Fruit fly (Drosophila melanogaster): ENCODE results near the gene CG10993.
A peak's percentile ranks its signal among the peaks of the same experiment; 100 is the strongest.

Gene CG10993

DNA sequence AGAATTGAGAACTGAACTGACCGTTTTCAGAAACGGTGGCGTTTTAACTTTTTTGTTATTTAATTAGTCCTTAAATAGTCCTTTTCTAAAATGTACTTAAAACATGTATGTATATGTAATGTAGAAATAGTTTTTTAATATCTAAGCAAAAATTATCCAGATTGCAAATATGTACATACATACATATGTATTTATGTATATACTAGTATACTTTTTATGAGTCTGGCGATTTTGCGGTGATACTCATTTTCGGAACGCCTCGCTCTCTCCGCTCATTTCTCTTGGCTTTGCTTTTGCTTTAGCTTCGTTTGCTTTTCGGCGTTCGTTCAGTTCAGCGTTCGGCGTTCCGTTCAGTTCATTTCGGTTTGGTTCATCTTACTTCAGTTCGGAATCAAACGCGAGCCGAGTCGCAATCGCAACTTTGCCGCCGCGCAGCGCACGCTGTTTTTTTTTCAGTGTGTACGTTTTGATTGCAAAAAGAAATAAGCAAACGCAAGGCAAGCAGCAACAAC lies 28.5 kb downstream of the CG10993 start, which contains the start of gene rdgB:
TSS of gene rdgB (plus strand) at position 381 of the 512 bp plus-strand sequence.
- TF ChIP-seq CG4496 (GFP tag; IDR thresholded peaks at IDR 0.05) (peak; percentile 69), Pif1A (GFP tag; optimal IDR thresholded peaks at IDR 0.05) (peak; percentile 23), CG8159 (tag; optimal IDR thresholded peaks at IDR 0.05) (peak; percentile 86), Snoo (tag; optimal IDR thresholded peaks at IDR 0.05) (peak; percentile 71), CG12605 (GFP tag; IDR thresholded peaks at IDR 0.05) (peak; percentile 66; the same call in 1 of the 2 replicates), CG32121 (GFP tag; IDR thresholded peaks at IDR 0.05) (peak; percentile 64), Pif1B (GFP tag; optimal IDR thresholded peaks at IDR 0.05) (peak; percentile 61), CG15710 (tag; optimal IDR thresholded peaks at IDR 0.05) (peak; percentile 81), CG9948 (tag; optimal IDR thresholded peaks at IDR 0.05) (peak; percentile 81), CG14655 (GFP tag; optimal IDR thresholded peaks at IDR 0.05) (peak; percentile 92), CG8301 (tag; optimal IDR thresholded peaks at IDR 0.05) (peak; percentile 83), CG10348 (GFP tag; IDR thresholded peaks at IDR 0.05) (no peak), CG17806 (tag; optimal IDR thresholded peaks at IDR 0.05) (peak; percentile 62), EcR (GFP tag; optimal IDR thresholded peaks at IDR 0.05) (peak; percentile 38), Ets98B (GFP tag; IDR thresholded peaks at IDR 0.05) (peak; percentile 73), CG34367 (tag; optimal IDR thresholded peaks at IDR 0.05) (peak; percentile 63), CG13204 (GFP tag; optimal IDR thresholded peaks at IDR 0.05) (peak; percentile 64), rn (GFP tag; IDR thresholded peaks at IDR 0.05) (peak; percentile 27; the same call in 1 of the 2 replicates), D1 (tag; optimal IDR thresholded peaks at IDR 0.05) (no peak), fd96Ca (GFP tag; IDR thresholded peaks at IDR 0.05) (peak; percentile 55; the same call in 1 of the 3 replicates), gl (tag; optimal IDR thresholded peaks at IDR 0.05) (peak; percentile 22)

DNA sequence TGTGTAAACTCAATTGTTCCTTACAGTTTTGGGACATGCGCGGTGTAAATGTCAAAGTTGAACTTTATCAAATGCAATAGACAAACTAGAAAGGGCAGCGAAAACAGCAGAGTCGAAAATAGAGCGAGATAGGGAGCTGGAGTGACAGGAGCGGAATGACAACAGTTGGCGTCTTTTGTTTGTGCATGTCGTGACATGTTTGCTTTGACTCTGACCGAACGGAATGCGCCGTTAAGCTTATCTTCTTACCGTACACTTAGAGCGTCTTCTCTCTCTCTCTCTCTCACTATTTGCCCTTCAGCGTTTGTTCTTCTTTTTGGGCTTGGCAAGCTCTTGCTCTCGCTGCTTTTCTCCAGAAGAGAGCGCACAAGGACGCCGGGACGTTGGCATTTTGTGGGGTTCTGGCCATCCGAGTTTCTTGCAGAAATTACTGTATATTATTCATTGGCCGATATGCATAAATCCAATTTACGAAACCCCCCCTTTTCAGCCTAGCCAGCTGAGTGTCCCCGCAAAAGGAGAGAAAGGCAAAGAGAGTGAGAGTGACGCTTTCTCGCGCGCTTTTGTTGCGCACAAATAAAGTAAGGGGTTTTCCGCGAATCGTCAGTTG lies 29.0 kb downstream of the CG10993 start:
- TF ChIP-seq gl (tag; optimal IDR thresholded peaks at IDR 0.05) (peak; percentile 5), EcR (GFP tag; optimal IDR thresholded peaks at IDR 0.05) (no peak)

DNA sequence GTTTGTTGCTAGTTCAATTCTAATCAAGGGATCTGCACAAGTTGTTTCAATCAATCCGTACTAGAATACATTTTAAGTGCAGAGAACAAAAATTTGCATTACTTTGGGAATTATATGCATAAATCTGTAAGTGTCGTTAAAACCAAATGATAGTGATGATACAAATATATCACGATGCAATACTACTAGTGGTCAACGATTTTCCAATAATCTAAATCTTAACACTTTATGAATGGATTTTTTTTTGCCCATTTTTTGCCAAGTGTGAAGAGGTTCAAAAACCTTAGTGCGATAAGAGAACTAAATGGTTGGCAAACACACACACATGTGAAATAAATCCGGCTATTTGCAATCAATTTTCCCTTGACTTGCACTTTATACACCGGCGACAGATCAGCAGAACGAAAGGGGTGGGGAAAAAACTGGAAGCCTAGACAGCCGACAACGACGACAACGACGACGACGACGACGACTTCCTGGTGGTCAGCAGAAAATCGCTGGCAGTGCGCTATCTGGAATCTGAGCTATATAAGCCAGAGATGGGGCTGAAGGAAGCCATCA lies 31.8 kb downstream of the CG10993 start, which contains the start of gene Yp3:
TSS of gene Yp3 (plus strand) at position 558 of the 561 bp plus-strand sequence.
- TF ChIP-seq CG4496 (GFP tag; IDR thresholded peaks at IDR 0.05) (no peak), CG15710 (tag; optimal IDR thresholded peaks at IDR 0.05) (no peak), D1 (tag; optimal IDR thresholded peaks at IDR 0.05) (no peak), Ets98B (GFP tag; IDR thresholded peaks at IDR 0.05) (no peak), Snoo (tag; optimal IDR thresholded peaks at IDR 0.05) (no peak), gl (tag; optimal IDR thresholded peaks at IDR 0.05) (no peak), CG13204 (GFP tag; optimal IDR thresholded peaks at IDR 0.05) (no peak), CG10348 (GFP tag; IDR thresholded peaks at IDR 0.05) (no peak), CG34367 (tag; optimal IDR thresholded peaks at IDR 0.05) (no peak), fd96Ca (GFP tag; IDR thresholded peaks at IDR 0.05) (no peak), Pif1A (GFP tag; optimal IDR thresholded peaks at IDR 0.05) (no peak), CG32121 (GFP tag; IDR thresholded peaks at IDR 0.05) (no peak), CG14655 (GFP tag; optimal IDR thresholded peaks at IDR 0.05) (no peak), Pif1B (GFP tag; optimal IDR thresholded peaks at IDR 0.05) (no peak), rn (GFP tag; IDR thresholded peaks at IDR 0.05) (no peak), CG8301 (tag; optimal IDR thresholded peaks at IDR 0.05) (no peak), CG9948 (tag; optimal IDR thresholded peaks at IDR 0.05) (no peak), CG17806 (tag; optimal IDR thresholded peaks at IDR 0.05) (no peak)

DNA sequence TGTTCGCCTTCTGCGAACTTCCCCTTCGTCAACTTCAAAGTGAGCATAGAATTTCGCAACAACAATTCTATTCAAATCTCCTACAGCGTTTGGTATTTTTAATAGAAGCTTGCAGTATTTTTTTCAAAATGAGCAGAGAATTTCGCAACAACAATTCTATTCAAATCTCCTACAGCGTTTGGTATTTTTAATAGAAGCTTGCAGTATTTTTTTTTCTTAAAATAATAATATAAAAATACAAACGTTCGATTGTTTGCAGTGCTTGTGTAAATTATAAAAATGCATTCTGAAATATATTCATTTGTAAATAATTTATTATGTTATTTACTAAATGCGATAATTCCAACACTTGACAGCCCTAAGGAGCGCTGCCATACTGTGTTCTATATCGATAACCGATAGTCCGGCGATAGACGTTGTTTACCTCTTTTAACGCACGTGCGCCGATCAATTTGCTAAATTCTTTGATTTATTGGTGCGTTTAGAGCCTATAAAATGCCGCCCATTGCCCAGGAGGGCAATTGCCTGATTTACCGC lies 34.1 kb downstream of the CG10993 start, which contains the start of the genes CG32625 and Rtc1:
TSS of gene CG32625 (minus strand) at position 51 of the 537 bp plus-strand sequence.
TSS of gene Rtc1 (plus strand) at position 404 of the 537 bp plus-strand sequence.
- TF ChIP-seq Pif1A (GFP tag; optimal IDR thresholded peaks at IDR 0.05) (peak; percentile 2), CG17806 (tag; optimal IDR thresholded peaks at IDR 0.05) (peak; percentile 24), fd96Ca (GFP tag; IDR thresholded peaks at IDR 0.05) (no peak), CG8159 (tag; optimal IDR thresholded peaks at IDR 0.05) (peak; percentile 7), CG10348 (GFP tag; IDR thresholded peaks at IDR 0.05) (no peak), Ets98B (GFP tag; IDR thresholded peaks at IDR 0.05) (peak; percentile 42; the same call in 1 of the 2 replicates), CG15710 (tag; optimal IDR thresholded peaks at IDR 0.05) (peak; percentile 20), CG8301 (tag; optimal IDR thresholded peaks at IDR 0.05) (no peak)

DNA sequence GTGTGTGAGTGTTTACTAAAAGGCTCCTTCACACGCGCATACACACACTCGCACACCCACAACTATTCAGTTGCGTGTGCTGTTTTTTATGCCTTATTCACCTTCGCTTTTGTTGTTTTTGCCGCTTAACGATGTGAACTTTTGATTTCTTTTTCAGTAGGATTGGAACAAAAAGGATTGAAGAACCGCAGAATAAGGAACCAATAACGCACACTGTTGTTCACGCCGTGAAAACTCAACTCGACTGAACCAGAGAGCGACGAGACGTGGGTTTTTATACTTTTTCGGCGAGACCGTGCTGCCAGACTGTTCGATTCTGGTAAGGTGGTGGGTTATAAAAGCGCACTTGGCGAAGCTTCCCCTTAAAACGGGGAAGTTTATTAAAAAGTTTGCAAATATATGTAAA lies 35.8 kb downstream of the CG10993 start, which contains the start of gene Pdcd4:
TSS of gene Pdcd4 (minus strand) at position 255 of the 406 bp plus-strand sequence.
- TF ChIP-seq D1 (tag; optimal IDR thresholded peaks at IDR 0.05) (peak; percentile 42), CG12605 (GFP tag; IDR thresholded peaks at IDR 0.05) (peak; percentile 40; the same call in 1 of the 2 replicates), CG9948 (tag; optimal IDR thresholded peaks at IDR 0.05) (peak; percentile 38), fd96Ca (GFP tag; IDR thresholded peaks at IDR 0.05) (peak; percentile 34; the same call in 1 of the 3 replicates), Pif1A (GFP tag; optimal IDR thresholded peaks at IDR 0.05) (peak; percentile 80), rn (GFP tag; IDR thresholded peaks at IDR 0.05) (0 out of 2 replicates have a peak, but pooled peaks have one; percentile 19), CG10348 (GFP tag; IDR thresholded peaks at IDR 0.05) (no peak), CG32121 (GFP tag; IDR thresholded peaks at IDR 0.05) (peak; percentile 42; the same call in 1 of the 2 replicates), CG8301 (tag; optimal IDR thresholded peaks at IDR 0.05) (peak; percentile 16), Ets98B (GFP tag; IDR thresholded peaks at IDR 0.05) (peak; percentile 28; the same call in 1 of the 2 replicates), EcR (GFP tag; optimal IDR thresholded peaks at IDR 0.05) (peak; percentile 78), CG17806 (tag; optimal IDR thresholded peaks at IDR 0.05) (peak; percentile 27), CG13204 (GFP tag; optimal IDR thresholded peaks at IDR 0.05) (peak; percentile 48), CG34367 (tag; optimal IDR thresholded peaks at IDR 0.05) (peak; percentile 74), CG4496 (GFP tag; IDR thresholded peaks at IDR 0.05) (peak; percentile 67; the same call in 2 of the 3 replicates), CG8159 (tag; optimal IDR thresholded peaks at IDR 0.05) (peak; percentile 56), CG15710 (tag; optimal IDR thresholded peaks at IDR 0.05) (peak; percentile 43), Pif1B (GFP tag; optimal IDR thresholded peaks at IDR 0.05) (peak; percentile 34), Snoo (tag; optimal IDR thresholded peaks at IDR 0.05) (no peak), gl (tag; optimal IDR thresholded peaks at IDR 0.05) (peak; percentile 83), CG14655 (GFP tag; optimal IDR thresholded peaks at IDR 0.05) (peak; percentile 64)

Data from whole organism, pupa.